Fruit fly (Drosophila melanogaster) whole organism, embryonic: ENCODE results near the gene CG4593.

ENCODE experiments used
- Asciz ChIP-seq: fragments of 200-800 bp; sonication (Bioruptor generic); optimal IDR thresholded peaks from 2 replicates; lab custom pipeline; 2017; ENCODE audit warnings: missing biosample characterization, mild to moderate bottlenecking, missing genetic modification characterization, missing genetic modification reagents
- Blimp-1 ChIP-seq: fragments of 200-800 bp; sonication (Bioruptor generic); optimal IDR thresholded peaks from 3 replicates; lab custom pipeline; 2018; ENCODE audit warnings: missing biosample characterization, missing genetic modification characterization, mild to moderate bottlenecking, moderate library complexity, missing genetic modification reagents
- CG10431 ChIP-seq: fragments of 200-800 bp; sonication (Bioruptor generic); optimal IDR thresholded peaks from 3 replicates; lab custom pipeline; 2018; ENCODE audit warnings: missing biosample characterization, mild to moderate bottlenecking, missing genetic modification characterization
- CG12104 ChIP-seq: fragments of 200-800 bp; sonication (Bioruptor generic); optimal IDR thresholded peaks from 3 replicates; lab custom pipeline; 2016; ENCODE audit warnings: missing biosample characterization, missing genetic modification characterization
- CG12659 ChIP-seq: fragments of 200-800 bp; sonication (Bioruptor generic); optimal IDR thresholded peaks from 3 replicates; lab custom pipeline; 2017; ENCODE audit warnings: mild to moderate bottlenecking, missing biosample characterization, missing genetic modification reagents, missing genetic modification characterization
- CG12942 ChIP-seq: fragments of 200-800 bp; sonication (Bioruptor generic); optimal IDR thresholded peaks from 3 replicates; lab custom pipeline; 2016; ENCODE audit warnings: missing biosample characterization, missing genetic modification characterization
- CG16779 ChIP-seq: fragments of 200-800 bp; sonication (Bioruptor generic); IDR thresholded peaks from 2 replicates; pipeline ENCODE4 v1.3.6; 2022; ENCODE audit warnings: missing biosample characterization, missing genetic modification characterization
- CG17612 ChIP-seq: fragments of 200-800 bp; sonication (Bioruptor generic); IDR thresholded peaks from 2 replicates; pipeline ENCODE4 v1.3.6; 2022; ENCODE audit warnings: missing biosample characterization, missing genetic modification characterization
- CG2202 ChIP-seq: fragments of 200-800 bp; sonication (Bioruptor generic); optimal IDR thresholded peaks from 2 replicates; lab custom pipeline; 2018; ENCODE audit warnings: missing biosample characterization, mild to moderate bottlenecking, missing genetic modification characterization
- CG30020 ChIP-seq: fragments of 200-800 bp; optimal IDR thresholded peaks from 2 replicates; lab custom pipeline; 2019; ENCODE audit warnings: missing biosample characterization, mild to moderate bottlenecking, missing genetic modification characterization, moderate library complexity
- CG30431 ChIP-seq: fragments of 200-800 bp; sonication (Bioruptor generic); optimal IDR thresholded peaks from 2 replicates; lab custom pipeline; 2017; ENCODE audit warnings: missing biosample characterization, missing genetic modification characterization
- CG3838 ChIP-seq: fragments of 200-800 bp; sonication (Bioruptor generic); optimal IDR thresholded peaks from 3 replicates; lab custom pipeline; 2016; ENCODE audit warnings: missing biosample characterization, missing genetic modification characterization
- CG8388 ChIP-seq: fragments of 200-800 bp; sonication (Bioruptor generic); optimal IDR thresholded peaks from 2 replicates; lab custom pipeline; 2019; ENCODE audit warnings: missing biosample characterization, mild to moderate bottlenecking, missing genetic modification characterization, moderate library complexity
- CG9727 ChIP-seq: fragments of 200-800 bp; sonication (Bioruptor generic); optimal IDR thresholded peaks from 3 replicates; lab custom pipeline; 2017; ENCODE audit warnings: missing biosample characterization, mild to moderate bottlenecking, missing genetic modification characterization
- Ets65A ChIP-seq: fragments of 200-800 bp; sonication (Bioruptor generic); peaks from one replicate; lab custom pipeline; 2016; ENCODE audit warnings: missing biosample characterization, missing genetic modification characterization
- Hr3 ChIP-seq: fragments of 200-800 bp; sonication (Bioruptor generic); optimal IDR thresholded peaks from 3 replicates; lab custom pipeline; 2016; ENCODE audit warnings: missing biosample characterization, missing genetic modification characterization
- Hr51 ChIP-seq, 2 experiments: fragments of 200-800 bp; sonication (Bioruptor generic); optimal IDR thresholded peaks; 2 replicates in 1 of 2; 3 replicates in 1 of 2; lab custom pipeline; 2016 to 2018; ENCODE audit warnings: missing biosample characterization in 2 of 2, missing genetic modification characterization in 2 of 2, mild to moderate bottlenecking in 1 of 2, moderate library complexity in 1 of 2
- Hr78 ChIP-seq, 2 experiments: fragments of 200-800 bp in 1 of 2; fragments of >200 bp in 1 of 2; sonication (Bioruptor generic) in 1 of 2; optimal IDR thresholded peaks; 2 replicates each; lab custom pipeline; 2017 to 2019; ENCODE audit warnings: missing biosample characterization in 2 of 2, missing genetic modification characterization in 2 of 2, mild to moderate bottlenecking in 1 of 2, moderate library complexity in 1 of 2
- Hsf ChIP-seq: fragments of 200-800 bp; sonication (Bioruptor generic); optimal IDR thresholded peaks from 3 replicates; lab custom pipeline; 2016; ENCODE audit warnings: missing biosample characterization, missing genetic modification characterization
- Jarid2 ChIP-seq: fragments of 200-800 bp; sonication (Bioruptor generic); optimal IDR thresholded peaks from 3 replicates; lab custom pipeline; 2017; ENCODE audit warnings: mild to moderate bottlenecking, missing biosample characterization, missing genetic modification reagents, missing genetic modification characterization
- Kr ChIP-seq: fragments of 200-800 bp; sonication (Bioruptor generic); optimal IDR thresholded peaks from 2 replicates; lab custom pipeline; 2017; ENCODE audit warnings: missing biosample characterization, mild to moderate bottlenecking, missing genetic modification characterization
- MTF-1 ChIP-seq: fragments of 200-800 bp; sonication (Bioruptor generic); optimal IDR thresholded peaks from 2 replicates; lab custom pipeline; 2018; ENCODE audit warnings: missing biosample characterization, mild to moderate bottlenecking, missing genetic modification characterization, borderline replicate concordance
- NFAT ChIP-seq: fragments of 200-800 bp; sonication (Bioruptor generic); IDR thresholded peaks from 2 replicates; pipeline ENCODE4 v1.3.6; 2022; ENCODE audit warnings: missing biosample characterization, missing genetic modification characterization
- Oli ChIP-seq: fragments of 200-800 bp; sonication (Bioruptor generic); optimal IDR thresholded peaks from 2 replicates; lab custom pipeline; 2018; ENCODE audit warnings: missing biosample characterization, mild to moderate bottlenecking, missing genetic modification characterization, moderate library complexity
- TFAM ChIP-seq: fragments of 200-800 bp; sonication (Bioruptor generic); optimal IDR thresholded peaks from 2 replicates; lab custom pipeline; 2017; ENCODE audit warnings: missing biosample characterization, missing genetic modification characterization, inconsistent platforms
- ap ChIP-seq: fragments of 200-800 bp; sonication (Bioruptor generic); IDR thresholded peaks from 2 replicates; pipeline ENCODE4 v1.3.6; 2022; ENCODE audit warnings: missing biosample characterization, missing genetic modification characterization
- ara ChIP-seq: fragments of 200-800 bp; sonication (Bioruptor generic); IDR thresholded peaks from 2 replicates; pipeline ENCODE4 v1.3.6; 2022; ENCODE audit warnings: missing biosample characterization, missing genetic modification characterization
- ase ChIP-seq: fragments of 200-800 bp; sonication (Bioruptor generic); IDR thresholded peaks from 3 replicates; pipeline ENCODE4 v1.3.6; 2022; ENCODE audit warnings: missing biosample characterization, missing genetic modification characterization
- ash1 ChIP-seq: fragments of 200-800 bp; sonication (Bioruptor generic); optimal IDR thresholded peaks from 2 replicates; lab custom pipeline; 2018; ENCODE audit warnings: missing biosample characterization, mild to moderate bottlenecking, missing genetic modification characterization
- bigmax ChIP-seq: fragments of 200-800 bp; sonication (Bioruptor generic); optimal IDR thresholded peaks from 2 replicates; lab custom pipeline; 2018; ENCODE audit warnings: missing biosample characterization, mild to moderate bottlenecking, missing genetic modification characterization
- bsh ChIP-seq, 2 experiments: fragments of 200-800 bp; sonication (Bioruptor generic); optimal IDR thresholded peaks; 2 replicates each; lab custom pipeline; 2017 to 2018; ENCODE audit warnings: mild to moderate bottlenecking in 2 of 2, missing biosample characterization in 2 of 2, missing genetic modification characterization in 2 of 2, moderate library complexity in 1 of 2
- dimm ChIP-seq: fragments of 200-800 bp; sonication (Bioruptor generic); IDR thresholded peaks from 2 replicates; pipeline ENCODE4 v1.3.6; 2022; ENCODE audit warnings: missing biosample characterization, missing genetic modification characterization
- dmrt11E ChIP-seq: fragments of 200-800 bp; sonication (Bioruptor generic); optimal IDR thresholded peaks from 3 replicates; lab custom pipeline; 2018; ENCODE audit warnings: missing biosample characterization, mild to moderate bottlenecking, missing genetic modification characterization, moderate library complexity
- gce ChIP-seq: fragments of 200-800 bp; sonication (Bioruptor generic); IDR thresholded peaks from 3 replicates; pipeline ENCODE4 v1.3.6; 2022; ENCODE audit warnings: missing biosample characterization, missing genetic modification characterization
- grau ChIP-seq: fragments of 200-800 bp; optimal IDR thresholded peaks from 3 replicates; lab custom pipeline; 2019; ENCODE audit warnings: missing biosample characterization, mild to moderate bottlenecking, missing genetic modification characterization, moderate library complexity
- knrl ChIP-seq: fragments of 200-800 bp; sonication (Bioruptor generic); IDR thresholded peaks from 3 replicates; pipeline ENCODE4 v1.3.6; 2022; ENCODE audit warnings: missing biosample characterization, missing genetic modification characterization; ENCODE audit not compliant: partially characterized antibody
- lov ChIP-seq, 2 experiments: fragments of 200-800 bp in 1 of 2; fragments of >200 bp in 1 of 2; sonication (Bioruptor generic) in 1 of 2; IDR thresholded peaks in 1 of 2; optimal IDR thresholded peaks in 1 of 2; 2 replicates in 1 of 2; 3 replicates in 1 of 2; pipeline versions ENCODE4 v1.3.6 to Lab custom; 2017 to 2022; ENCODE audit warnings: missing biosample characterization in 1 of 2, missing genetic modification characterization in 1 of 2
- nmo ChIP-seq: fragments of 200-800 bp; sonication (Bioruptor generic); optimal IDR thresholded peaks from 2 replicates; lab custom pipeline; 2018; ENCODE audit warnings: missing biosample characterization, mild to moderate bottlenecking, missing genetic modification characterization, moderate library complexity
- org-1 ChIP-seq: fragments of 200-800 bp; sonication (Bioruptor generic); optimal IDR thresholded peaks from 2 replicates; lab custom pipeline; 2017; ENCODE audit warnings: missing biosample characterization, missing genetic modification characterization
- pho ChIP-seq: fragments of 200-800 bp; sonication (Bioruptor generic); optimal IDR thresholded peaks from 2 replicates; lab custom pipeline; 2016; ENCODE audit warnings: missing biosample characterization, missing genetic modification characterization
- pita ChIP-seq: fragments of 200-800 bp; sonication (Bioruptor generic); optimal IDR thresholded peaks from 2 replicates; lab custom pipeline; 2017; ENCODE audit warnings: missing biosample characterization, mild to moderate bottlenecking, missing genetic modification characterization
- pzg ChIP-seq: fragments of 200-800 bp; sonication (Bioruptor generic); optimal IDR thresholded peaks from 3 replicates; lab custom pipeline; 2018; ENCODE audit warnings: missing biosample characterization, mild to moderate bottlenecking, missing genetic modification characterization, moderate library complexity
- repo ChIP-seq: fragments of 200-800 bp; sonication (Bioruptor generic); optimal IDR thresholded peaks from 2 replicates; lab custom pipeline; 2016; ENCODE audit warnings: missing biosample characterization, missing genetic modification characterization
- sens ChIP-seq: fragments of 200-800 bp; sonication (Bioruptor generic); peaks from one replicate; lab custom pipeline; 2016; ENCODE audit warnings: missing biosample characterization, missing genetic modification characterization
- slp2 ChIP-seq: fragments of 200-800 bp; sonication (Bioruptor generic); optimal IDR thresholded peaks from 2 replicates; lab custom pipeline; 2016; ENCODE audit warnings: missing biosample characterization, missing genetic modification characterization
- tll ChIP-seq, 2 experiments: fragments of 200-800 bp in 1 of 2; fragments of >200 bp in 1 of 2; sonication (Bioruptor generic) in 1 of 2; optimal IDR thresholded peaks; 2 replicates each; lab custom pipeline; 2017 to 2019; ENCODE audit warnings: missing biosample characterization in 2 of 2, missing genetic modification characterization in 2 of 2, mild to moderate bottlenecking in 1 of 2, moderate library complexity in 1 of 2
- toy ChIP-seq: fragments of 200-800 bp; sonication (Bioruptor generic); IDR thresholded peaks from 2 replicates; pipeline ENCODE4 v1.3.6; 2022; ENCODE audit warnings: missing biosample characterization, missing genetic modification characterization
- wor ChIP-seq: fragments of 200-800 bp; sonication (Bioruptor generic); IDR thresholded peaks from 2 replicates; pipeline ENCODE4 v1.3.6; 2022; ENCODE audit warnings: missing biosample characterization, missing genetic modification characterization

Gene CG4593

DNA sequence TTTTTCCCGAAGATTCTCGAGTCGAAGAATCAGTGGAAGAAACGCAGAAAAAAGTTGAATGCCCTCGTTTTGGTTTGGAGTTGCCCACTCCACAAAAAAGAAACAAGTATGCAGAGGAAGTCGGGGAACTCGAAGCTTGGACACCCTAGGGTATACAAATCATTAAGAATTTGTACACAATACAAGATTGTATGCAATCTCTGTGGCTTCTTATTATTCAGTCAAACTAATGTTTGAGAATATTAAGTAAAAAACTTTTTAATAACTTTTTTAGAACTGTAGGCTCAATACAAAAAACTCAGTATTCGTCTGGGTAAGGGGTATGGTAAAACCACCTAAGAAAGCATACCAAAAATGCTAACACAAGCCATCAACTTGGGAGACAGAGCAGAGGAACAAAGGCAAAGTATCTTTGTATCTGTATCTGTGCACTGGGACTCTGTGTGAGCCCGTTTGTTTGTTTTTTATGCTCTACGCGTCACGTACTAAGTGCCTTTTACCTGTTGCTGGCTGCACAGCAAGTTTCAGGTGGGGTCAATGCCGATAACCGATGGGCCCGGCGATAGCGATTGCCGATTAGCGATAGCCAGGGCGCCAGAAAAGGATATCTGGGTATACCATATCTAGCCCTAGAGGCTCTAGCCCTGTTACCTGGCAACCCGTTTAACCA is 28.4 kb upstream of the CG4593 start (continued):
- TF ChIP-seq lov (optimal IDR thresholded peaks at IDR 0.05; lab: Kevin White, UChicago), result no peak
- peak; percentile 79; the same call in 2 of the 3 replicates for TF ChIP-seq lov (GFP tag; IDR thresholded peaks at IDR 0.05; lab: Robert Waterston, UW)
- no peak for TF ChIP-seq toy (GFP tag; lab: Robert Waterston, UW)
- TF ChIP-seq Jarid2 (GFP tag; lab: Kevin White, UChicago), result peak; percentile 13
- peak; percentile 24 for TF ChIP-seq MTF-1 (GFP tag; lab: Kevin White, UChicago)
- TF ChIP-seq CG2202 (tag; lab: Kevin White, UChicago), result peak; percentile 88
- TF ChIP-seq slp2, result peak; percentile 69
- TF ChIP-seq CG17612, result no peak
- TF ChIP-seq Blimp-1 (GFP tag; lab: Kevin White, UChicago), result peak; percentile 85
- TF ChIP-seq ap (GFP tag; lab: Robert Waterston, UW), result 0 out of 2 replicates have a peak, but pooled peaks have one; percentile 24
- peak; percentile 90 for TF ChIP-seq nmo (GFP tag; lab: Kevin White, UChicago)
- TF ChIP-seq dimm (GFP tag; lab: Robert Waterston, UW), result 0 out of 2 replicates have a peak, but pooled peaks have one; percentile 30
- TF ChIP-seq bigmax (GFP tag; lab: Kevin White, UChicago), result no peak
- peak; percentile 95 for TF ChIP-seq Ets65A (GFP tag; lab: Kevin White, UChicago)
- TF ChIP-seq Hsf (GFP tag; lab: Kevin White, UChicago), result peak; percentile 84
- TF ChIP-seq CG12104 (GFP tag; lab: Kevin White, UChicago), result peak; percentile 22
- TF ChIP-seq pho (GFP tag; lab: Kevin White, UChicago), result peak; percentile 33
- TF ChIP-seq CG9727 (GFP tag; lab: Kevin White, UChicago), result peak; percentile 83
- peak; percentile 81 to 94 for TF ChIP-seq bsh (GFP tag; optimal IDR thresholded peaks at IDR 0.05; lab: Kevin White, UChicago)
- TF ChIP-seq CG30020 (tag; lab: Kevin White, UChicago), result peak; percentile 46
- TF ChIP-seq grau (tag; lab: Kevin White, UChicago), result peak; percentile 81
- peak; percentile 93 for TF ChIP-seq dmrt11E (tag; lab: Kevin White, UChicago)
- TF ChIP-seq Asciz (GFP tag; lab: Kevin White, UChicago), result peak; percentile 72
- no peak for TF ChIP-seq ash1
- TF ChIP-seq NFAT (GFP tag; lab: Robert Waterston, UW), result no peak
- TF ChIP-seq Hr3 (GFP tag; lab: Kevin White, UChicago), result peak; percentile 79
- peak; percentile 46; the same call in 1 of the 3 replicates for TF ChIP-seq ase (GFP tag; lab: Robert Waterston, UW)
- TF ChIP-seq CG16779 (GFP tag; lab: Robert Waterston, UW), result no peak
- peak; percentile 51 to 74 for TF ChIP-seq Hr51 (GFP tag; optimal IDR thresholded peaks at IDR 0.05; lab: Kevin White, UChicago)
- TF ChIP-seq Kr (GFP tag; lab: Kevin White, UChicago), result no peak
- TF ChIP-seq Oli (tag; lab: Kevin White, UChicago), result peak; percentile 82
- TF ChIP-seq knrl (GFP tag; lab: Robert Waterston, UW), result no peak
- TF ChIP-seq CG30431 (GFP tag; lab: Kevin White, UChicago), result peak; percentile 67
- TF ChIP-seq CG12659 (GFP tag; lab: Kevin White, UChicago), result peak; percentile 58
- TF ChIP-seq pzg (GFP tag; lab: Kevin White, UChicago), result peak; percentile 1
- TF ChIP-seq ara (GFP tag; lab: Robert Waterston, UW), result peak; percentile 92
- peak; percentile 34 for TF ChIP-seq CG12942
- peak; percentile 48 for TF ChIP-seq repo (GFP tag; lab: Kevin White, UChicago)
- TF ChIP-seq CG8388 (GFP tag; lab: Kevin White, UChicago), result peak; percentile 86
- no peak for TF ChIP-seq tll (GFP tag; optimal IDR thresholded peaks at IDR 0.05; lab: Kevin White, UChicago)
- peak; percentile 41 for TF ChIP-seq TFAM (GFP tag; lab: Kevin White, UChicago)
- TF ChIP-seq CG3838 (GFP tag; lab: Kevin White, UChicago), result peak; percentile 49
- TF ChIP-seq org-1, result peak; percentile 64
- TF ChIP-seq wor, result peak; percentile 60
- peak; percentile 73 for TF ChIP-seq gce
- no peak for TF ChIP-seq pita
- no peak for TF ChIP-seq Hr78 (GFP tag; optimal IDR thresholded peaks at IDR 0.05; lab: Kevin White, UChicago)
- TF ChIP-seq sens, result peak; percentile 99
- peak; percentile 74 for TF ChIP-seq CG10431 (GFP tag; lab: Kevin White, UChicago)
